Worm (Caenorhabditis elegans) whole organism, L3 larva: ENCODE measurements around the gene egl-20.

Experiments
- ceh-82 ChIP-seq: fragments of 150-350 bp; optimal IDR thresholded peaks from 2 replicates; lab custom pipeline; 2014; ENCODE audit warnings: missing biosample characterization, missing genetic modification characterization
- egl-27 ChIP-seq: sonication (generic microtip); optimal IDR thresholded peaks from 4 replicates; lab custom pipeline; 2017; ENCODE audit warnings: missing biosample characterization, missing genetic modification reagents, missing genetic modification characterization
- egl-5 ChIP-seq: fragments of 150-350 bp; optimal IDR thresholded peaks from 2 replicates; lab custom pipeline; 2017; ENCODE audit warnings: missing biosample characterization, missing genetic modification reagents, missing genetic modification characterization, inconsistent platforms
- elt-3 ChIP-seq, 3 experiments: fragments of 150-350 bp in 1 of 3; sonication (generic microtip) in 2 of 3; optimal IDR thresholded peaks; 2 replicates in 2 of 3; 4 replicates in 1 of 3; lab custom pipeline; 2014 to 2017; ENCODE audit warnings: missing biosample characterization in 3 of 3, missing genetic modification characterization in 3 of 3
- fkh-2 ChIP-seq: fragments of 150-350 bp; optimal IDR thresholded peaks from 2 replicates; lab custom pipeline; 2014; ENCODE audit warnings: missing biosample characterization, missing genetic modification reagents, missing genetic modification characterization
- fos-1 ChIP-seq: fragments of 150-350 bp; optimal IDR thresholded peaks from 2 replicates; lab custom pipeline; 2014; ENCODE audit warnings: missing biosample characterization, missing genetic modification characterization
- mdl-1 ChIP-seq: fragments of 150-350 bp; optimal IDR thresholded peaks from 2 replicates; lab custom pipeline; 2014; ENCODE audit warnings: missing biosample characterization, missing genetic modification characterization
- nhr-12 ChIP-seq: fragments of 150-350 bp; optimal IDR thresholded peaks from 2 replicates; lab custom pipeline; 2014; ENCODE audit warnings: missing biosample characterization, missing genetic modification characterization
- nhr-77 ChIP-seq: fragments of 150-350 bp; optimal IDR thresholded peaks from 2 replicates; lab custom pipeline; 2014; ENCODE audit warnings: missing biosample characterization, missing genetic modification characterization
- snpc-4 ChIP-seq: fragments of 150-350 bp; optimal IDR thresholded peaks from 2 replicates; lab custom pipeline; 2014; ENCODE audit warnings: missing biosample characterization, missing genetic modification characterization

ce11 chrIV:9849624-9850023 lies 34.3 kb upstream of the egl-20 start, which contains the start of gene K07F5.8:
- TF ChIP-seq fos-1 (tag; lab: Kevin White, UChicago), result no peak
- TF ChIP-seq ceh-82, result no peak
- TF ChIP-seq nhr-77 (tag; lab: Kevin White, UChicago), result no peak
- no peak for TF ChIP-seq mdl-1
- TF ChIP-seq egl-27 (tag; lab: Kevin White, UChicago), result no peak
- no peak for TF ChIP-seq egl-5 (tag; lab: Kevin White, UChicago)
- no peak for TF ChIP-seq nhr-12 (tag; lab: Kevin White, UChicago)
- TF ChIP-seq fkh-2 (tag; lab: Kevin White, UChicago), result no peak
- no peak for TF ChIP-seq snpc-4 (tag; lab: Kevin White, UChicago)
- TF ChIP-seq elt-3 (tag; optimal IDR thresholded peaks at IDR 0.05; lab: Kevin White, UChicago), result no peak
